Worm (Caenorhabditis elegans): ENCODE results near the gene twk-8.

- TF ChIP-seq mep-1 (tag; optimal IDR thresholded peaks at IDR 0.05) (no peak), nhr-237 (tag; optimal IDR thresholded peaks at IDR 0.05) (no peak), lsy-2 (tag; optimal IDR thresholded peaks at IDR 0.05) (no peak), elt-3 (tag; optimal IDR thresholded peaks at IDR 0.05) (no peak), unc-62 (GFP tag; optimal IDR thresholded peaks at IDR 0.05) (no peak), pha-4 (tag; optimal IDR thresholded peaks at IDR 0.05) (no peak), ztf-11 (tag; optimal IDR thresholded peaks at IDR 0.05) (no peak), drap-1 (GFP tag; optimal IDR thresholded peaks at IDR 0.05) (no peak), unc-39 (tag; optimal IDR thresholded peaks at IDR 0.05) (no peak), nhr-28 (tag; optimal IDR thresholded peaks at IDR 0.05) (no peak), snpc-4 (tag; optimal IDR thresholded peaks at IDR 0.05) (no peak)
Observed at ce11 chrIV:9045252-9045651, 36.9 kb upstream of the twk-8 start, which contains the start of gene Y73F4A.1.
